Fruit fly (Drosophila melanogaster) whole organism: Measurements from ENCODE around the gene Keap1.

Experiments used
- CG8478 ChIP-seq: fragments of >200 bp; optimal IDR thresholded peaks from 2 replicates; lab custom pipeline; 2018; ENCODE audit warnings: inconsistent platforms
- Dll ChIP-seq: fragments of >200 bp; optimal IDR thresholded peaks from 2 replicates; lab custom pipeline; 2017
- EcR ChIP-seq, 2 experiments: fragments of >200 bp; optimal IDR thresholded peaks; 2 replicates each; lab custom pipeline; 2017; ENCODE audit warnings: missing biosample characterization in 2 of 2, missing genetic modification characterization in 2 of 2, missing genetic modification reagents in 2 of 2
- pan ChIP-seq: fragments of >200 bp; optimal IDR thresholded peaks from 2 replicates; lab custom pipeline; 2017
- psq ChIP-seq: fragments of >200 bp; optimal IDR thresholded peaks from 2 replicates; lab custom pipeline; 2017
- usp ChIP-seq: fragments of >200 bp; optimal IDR thresholded peaks from 2 replicates; lab custom pipeline; 2017; ENCODE audit warnings: missing biosample characterization, missing genetic modification characterization, mixed read lengths

Gene Keap1

DNA sequence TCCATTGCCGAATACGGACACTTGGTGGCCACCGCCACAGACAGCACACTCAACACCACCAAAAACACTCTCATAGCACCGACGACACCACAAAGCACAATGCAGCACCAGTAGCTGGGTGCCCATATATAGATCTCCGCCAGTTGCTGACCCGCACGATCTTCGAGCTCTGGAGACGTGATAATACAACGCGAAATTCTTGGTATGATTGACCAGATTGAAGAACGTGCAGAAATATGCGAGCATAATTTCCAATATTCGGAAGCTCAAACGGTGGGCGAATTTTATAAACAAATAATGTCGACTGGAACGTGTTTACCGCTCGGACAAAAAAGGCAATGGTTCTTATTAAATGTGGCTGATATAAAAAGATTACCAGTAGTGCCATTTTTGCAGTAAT is 43.8 kb downstream of the Keap1 start, which contains the start of gene CG4009:
Gene CG4009, minus strand, starts transcription at position 101 of the 400 bp plus-strand sequence.
- TF ChIP-seq Dll (lab: Kevin White, UChicago) (no peak), CG8478 (lab: Kevin White, UChicago) (no peak), psq (lab: Kevin White, UChicago) (no peak), pan (lab: Kevin White, UChicago) (no peak), usp (GFP tag; lab: Kevin White, UChicago) (no peak), EcR (GFP tag; optimal IDR thresholded peaks at IDR 0.05; lab: Kevin White, UChicago) (no peak)

DNA sequence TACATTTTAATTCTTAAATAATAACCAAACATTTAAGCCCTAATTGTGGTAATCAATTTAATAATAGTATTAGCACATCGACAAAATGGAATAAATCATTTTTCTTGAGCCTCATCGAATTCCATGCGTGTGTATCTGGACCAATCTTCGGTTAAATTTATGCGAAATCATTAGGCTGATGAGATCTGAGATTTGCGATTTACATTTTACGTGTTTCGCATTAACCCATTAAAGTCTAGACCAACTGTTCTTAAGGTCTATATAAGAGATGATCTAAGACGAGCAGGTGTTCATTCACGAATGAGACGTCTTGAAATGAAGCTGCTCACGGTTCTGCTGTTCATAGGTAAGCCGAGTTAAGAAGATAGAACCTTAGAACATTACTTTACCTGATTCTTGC is 48.2 kb downstream of the Keap1 start, which contains the start of gene CG31268:
Gene CG31268, plus strand, starts transcription at position 301 of the 400 bp plus-strand sequence.
- no peak for TF ChIP-seq pan (lab: Kevin White, UChicago)
- TF ChIP-seq Dll (lab: Kevin White, UChicago) = no peak
- TF ChIP-seq CG8478 (lab: Kevin White, UChicago) = no peak
- TF ChIP-seq usp (GFP tag; lab: Kevin White, UChicago) = no peak
- TF ChIP-seq EcR (GFP tag; optimal IDR thresholded peaks at IDR 0.05; lab: Kevin White, UChicago) = no peak
- TF ChIP-seq psq (lab: Kevin White, UChicago) = no peak

DNA sequence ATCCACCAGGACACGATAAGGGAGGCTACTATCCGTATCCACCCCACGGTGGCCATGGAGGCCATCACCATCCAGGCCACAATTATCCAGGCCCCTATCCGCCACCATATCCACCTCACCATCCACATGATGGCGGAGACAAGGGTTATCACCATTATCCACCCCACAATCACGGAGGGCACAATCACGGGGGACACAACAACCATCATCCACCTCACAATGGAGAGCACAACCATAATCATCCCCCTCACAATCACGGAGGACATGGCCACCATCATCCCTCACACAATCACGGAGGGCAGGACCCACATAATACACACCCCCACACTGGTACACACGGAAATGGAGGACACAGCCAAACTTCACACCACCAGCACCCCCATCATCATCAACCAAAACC is 49.9 kb downstream of the Keap1 start:
- TF ChIP-seq Dll (lab: Kevin White, UChicago) (no peak), CG8478 (lab: Kevin White, UChicago) (no peak), EcR (GFP tag; optimal IDR thresholded peaks at IDR 0.05; lab: Kevin White, UChicago) (no peak), psq (lab: Kevin White, UChicago) (no peak), pan (lab: Kevin White, UChicago) (no peak), usp (GFP tag; lab: Kevin White, UChicago) (no peak)

DNA sequence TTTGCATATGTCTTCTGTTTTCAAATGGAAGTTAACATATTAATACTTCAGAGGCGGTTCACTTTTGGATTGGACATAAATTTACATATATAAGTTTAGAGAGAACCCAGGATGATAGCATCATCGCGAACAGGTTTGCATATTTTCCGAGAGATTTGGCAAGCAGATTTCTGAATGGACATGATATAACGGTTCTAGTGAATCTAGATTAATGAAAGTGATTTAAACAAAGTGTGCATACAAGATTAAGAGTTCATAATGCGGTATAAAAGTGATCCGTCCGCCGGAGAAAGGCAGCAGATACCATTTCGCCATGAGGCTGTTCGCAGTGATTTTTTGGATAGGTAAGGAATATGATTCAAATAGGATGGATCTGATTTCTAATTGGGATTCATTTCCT is 51.4 kb downstream of the Keap1 start, which contains the start of gene CG5225:
Gene CG5225, plus strand, starts transcription at position 301 of the 400 bp plus-strand sequence.
- no peak for TF ChIP-seq usp (GFP tag; lab: Kevin White, UChicago)
- no peak for TF ChIP-seq Dll (lab: Kevin White, UChicago)
- TF ChIP-seq EcR (GFP tag; optimal IDR thresholded peaks at IDR 0.05; lab: Kevin White, UChicago) = no peak
- TF ChIP-seq psq (lab: Kevin White, UChicago) = no peak
- TF ChIP-seq pan (lab: Kevin White, UChicago) = no peak
- TF ChIP-seq CG8478 (lab: Kevin White, UChicago) = no peak
